Fruit fly (Drosophila melanogaster): ENCODE measurements around the gene eIF3l.

DNA sequence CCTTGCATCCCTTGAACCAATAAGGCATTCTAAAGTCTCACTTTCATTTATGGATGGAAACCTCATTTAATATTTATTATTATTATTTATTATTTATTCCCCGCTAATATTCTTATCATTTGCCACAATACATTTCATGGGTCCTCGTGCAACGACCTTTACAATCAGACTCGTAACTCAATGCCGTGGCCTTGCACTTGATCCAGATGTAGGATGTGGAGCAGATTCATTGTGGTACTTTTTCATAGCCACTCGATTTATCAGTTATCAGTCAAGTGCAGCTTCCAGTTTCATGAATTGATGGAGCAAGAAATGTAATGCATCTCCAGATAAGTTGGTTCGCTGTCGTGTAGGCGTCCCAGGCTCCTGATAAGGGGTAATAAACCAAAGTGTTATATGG, 39.4 kb upstream of the eIF3l start:
- TF ChIP-seq Myc (optimal IDR thresholded peaks at IDR 0.05) (no peak), psq (optimal IDR thresholded peaks at IDR 0.05) (no peak), ttk (optimal IDR thresholded peaks at IDR 0.05) (no peak), h (optimal IDR thresholded peaks at IDR 0.05) (no peak), Sin3A (optimal IDR thresholded peaks at IDR 0.05) (no peak)

Data from Kc167 (cell line).